Fruit fly (Drosophila melanogaster): ENCODE measurements around the gene CG43336.

DNA sequence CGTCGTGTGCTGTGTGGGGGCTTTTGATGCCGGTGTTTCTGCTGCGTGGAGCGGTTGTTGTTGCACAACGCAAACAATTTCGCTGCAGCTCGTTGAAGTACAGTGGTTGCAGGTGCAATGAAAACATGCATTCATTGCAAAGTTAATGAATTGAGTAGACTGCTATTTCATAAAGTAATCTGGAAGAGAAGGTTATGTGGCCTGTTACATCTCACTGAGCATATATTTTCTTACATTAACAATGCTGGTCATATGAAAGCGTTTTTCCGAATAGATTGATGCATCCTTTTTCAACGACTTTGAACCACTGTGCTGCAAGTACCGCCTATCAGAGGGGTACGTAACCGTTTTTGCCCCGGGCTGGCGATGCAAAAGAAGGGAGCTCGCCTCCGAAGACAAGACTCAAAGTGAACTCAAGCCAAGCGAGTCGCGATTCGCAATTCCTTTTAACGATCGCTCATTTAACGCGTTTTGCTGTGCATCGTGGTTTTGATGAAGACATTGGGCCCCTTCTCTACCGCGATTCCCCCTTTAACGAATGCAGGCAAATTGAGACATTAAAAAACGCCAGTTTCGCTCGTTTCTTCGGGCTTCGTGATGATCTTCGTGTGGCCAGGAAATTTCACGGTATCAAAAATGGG is 14.9 kb downstream of the CG43336 start:
- TF ChIP-seq ttk (optimal IDR thresholded peaks at IDR 0.05) = no peak
- no peak for TF ChIP-seq Sin3A (optimal IDR thresholded peaks at IDR 0.05)
- no peak for TF ChIP-seq h (optimal IDR thresholded peaks at IDR 0.05)

All from Kc167 (cell line).